Worm (Caenorhabditis elegans): ENCODE measurements around the gene pig-1.

DNA sequence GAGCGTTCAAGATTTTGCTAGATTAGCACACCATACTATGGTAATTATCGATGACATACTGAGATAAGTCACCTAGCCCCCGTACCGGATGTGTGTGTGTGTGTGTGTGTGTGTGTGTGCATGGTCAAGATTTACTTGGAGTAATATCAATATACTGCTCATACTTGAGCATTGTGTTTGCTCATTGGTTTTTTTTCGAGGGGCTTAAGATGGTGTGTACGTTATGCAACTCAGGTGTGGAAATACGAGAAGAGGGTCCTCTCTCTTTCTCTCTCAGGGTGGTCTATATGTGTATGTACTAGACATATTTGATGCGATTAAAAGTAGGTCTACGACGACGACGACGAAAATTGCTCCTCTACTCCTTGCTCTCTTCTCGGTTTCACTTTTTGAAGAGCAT, 41.1 kb upstream of the pig-1 start:
- no peak for TF ChIP-seq cog-1 (tag; optimal IDR thresholded peaks at IDR 0.05)
- TF ChIP-seq flt-1 (GFP tag; IDR thresholded peaks at IDR 0.05): no peak
- TF ChIP-seq T22C8.4 (GFP tag; IDR thresholded peaks at IDR 0.05): no peak
- TF ChIP-seq med-1 (GFP tag; optimal IDR thresholded peaks at IDR 0.05; ENCODE audit: insufficient read depth): no peak
- TF ChIP-seq ref-1 (GFP tag; conservative IDR thresholded peaks at IDR 0.05): no peak
- no peak for TF ChIP-seq ztf-23 (GFP tag; IDR thresholded peaks at IDR 0.05)
- no peak for TF ChIP-seq ztf-29 (GFP tag; IDR thresholded peaks at IDR 0.05)
- no peak for TF ChIP-seq klf-2 (GFP tag; conservative IDR thresholded peaks at IDR 0.05)
